Worm (Caenorhabditis elegans): ENCODE measurements around the gene dhs-17.

dhs-17 gene

DNA sequence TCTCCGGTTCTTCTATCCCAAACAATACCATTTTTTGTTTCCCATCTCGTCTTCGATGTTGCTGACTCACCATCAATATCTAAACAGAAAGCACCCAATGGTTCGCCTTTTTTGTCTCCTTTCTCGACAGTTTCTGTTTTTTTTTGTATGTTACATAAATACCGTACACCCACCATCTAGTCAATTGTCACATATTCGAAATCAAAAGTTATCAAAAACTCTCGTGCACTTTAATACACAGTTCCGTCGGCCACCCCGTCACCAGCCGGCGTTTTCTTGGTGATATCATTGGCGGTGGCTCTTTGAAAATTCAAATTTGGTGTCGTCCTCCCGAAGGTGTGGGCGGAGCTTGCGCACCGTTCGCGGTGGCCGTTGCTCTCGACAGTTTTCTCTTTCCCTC lies 26.7 kb downstream of the dhs-17 start:
- TF ChIP-seq ceh-30 (tag; optimal IDR thresholded peaks at IDR 0.05) (no peak), sox-2 (GFP tag; IDR thresholded peaks at IDR 0.05) (no peak), ref-2 (tag; optimal IDR thresholded peaks at IDR 0.05) (no peak), hlh-30 (tag; optimal IDR thresholded peaks at IDR 0.05; ENCODE audit: insufficient read depth) (no peak), madf-2 (tag; optimal IDR thresholded peaks at IDR 0.05) (no peak), unc-86 (tag; optimal IDR thresholded peaks at IDR 0.05) (no peak), tbx-7 (tag; optimal IDR thresholded peaks at IDR 0.05) (no peak), ets-4 (tag; optimal IDR thresholded peaks at IDR 0.05) (no peak), hlh-13 (GFP tag; optimal IDR thresholded peaks at IDR 0.05) (no peak), fax-1 (tag; optimal IDR thresholded peaks at IDR 0.05) (no peak), fkh-10 (GFP tag; optimal IDR thresholded peaks at IDR 0.05) (no peak)

ce11 chrV:6003301-6003700 lies 31.3 kb downstream of the dhs-17 start, which contains the start of gene fos-1:
Gene fos-1, plus strand, starts transcription at chrV:6003601.
- TF ChIP-seq hlh-13 (GFP tag; optimal IDR thresholded peaks at IDR 0.05) = no peak
- TF ChIP-seq ceh-45 (GFP tag; IDR thresholded peaks at IDR 0.05) = no peak
- no peak for TF ChIP-seq tbx-7 (tag; optimal IDR thresholded peaks at IDR 0.05)
- TF ChIP-seq ttx-3 (tag; optimal IDR thresholded peaks at IDR 0.05) = no peak
- TF ChIP-seq pros-1 (tag; optimal IDR thresholded peaks at IDR 0.05) = no peak
- no peak for TF ChIP-seq lim-6 (tag; optimal IDR thresholded peaks at IDR 0.05)
- TF ChIP-seq ceh-48 (tag; optimal IDR thresholded peaks at IDR 0.05) = no peak
- TF ChIP-seq pqm-1 (tag; optimal IDR thresholded peaks at IDR 0.05) = no peak
- TF ChIP-seq ceh-14 (tag; optimal IDR thresholded peaks at IDR 0.05) = no peak
- no peak for TF ChIP-seq sox-2 (GFP tag; IDR thresholded peaks at IDR 0.05)
- TF ChIP-seq ref-2 (tag; optimal IDR thresholded peaks at IDR 0.05) = no peak
- no peak for TF ChIP-seq ceh-2 (tag; optimal IDR thresholded peaks at IDR 0.05)
- no peak for TF ChIP-seq unc-3 (GFP tag; conservative IDR thresholded peaks at IDR 0.05)
- no peak for TF ChIP-seq unc-3 (tag; optimal IDR thresholded peaks at IDR 0.05)
- TF ChIP-seq elt-2 (tag; optimal IDR thresholded peaks at IDR 0.05) = no peak
- no peak for TF ChIP-seq C38D4.7 (GFP tag; optimal IDR thresholded peaks at IDR 0.05)
- TF ChIP-seq eyg-1 (tag; optimal IDR thresholded peaks at IDR 0.05) = no peak
- TF ChIP-seq dve-1 (tag; optimal IDR thresholded peaks at IDR 0.05) = no peak

DNA sequence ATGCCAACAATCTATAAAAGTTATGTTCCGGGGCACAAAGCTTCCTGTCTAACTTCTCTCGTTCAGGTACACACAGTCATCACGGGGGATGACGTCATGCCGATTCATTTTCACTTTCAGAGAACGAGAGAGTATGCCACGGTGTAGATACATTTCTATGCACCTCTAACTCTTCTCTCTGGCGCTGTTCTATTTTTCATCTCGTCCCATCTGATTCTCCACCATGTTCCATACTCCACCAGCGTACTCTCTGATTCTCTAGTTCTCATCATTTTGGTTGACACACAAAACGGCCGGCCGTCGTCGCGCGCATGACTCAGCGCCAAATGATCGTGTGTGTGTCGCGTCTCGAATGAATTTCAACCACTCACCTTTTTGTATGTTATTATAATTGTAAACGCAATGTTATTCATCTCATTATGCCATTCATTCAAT lies 34.2 kb downstream of the dhs-17 start:
- TF ChIP-seq ref-2 (tag; optimal IDR thresholded peaks at IDR 0.05) (peak; percentile 25), ama-1 (optimal IDR thresholded peaks at IDR 0.05) (no peak), C38D4.7 (GFP tag; optimal IDR thresholded peaks at IDR 0.05) (no peak), ceh-34 (tag; optimal IDR thresholded peaks at IDR 0.05) (peak; percentile 40), zip-5 (tag; optimal IDR thresholded peaks at IDR 0.05) (no peak), pha-2 (tag; optimal IDR thresholded peaks at IDR 0.05) (no peak), ets-4 (tag; optimal IDR thresholded peaks at IDR 0.05) (peak; percentile 55), ceh-31 (tag; optimal IDR thresholded peaks at IDR 0.05) (peak; percentile 83), C08G9.2 (tag; optimal IDR thresholded peaks at IDR 0.05) (peak; percentile 52), tbx-2 (tag; optimal IDR thresholded peaks at IDR 0.05) (peak; percentile 70), ztf-16 (tag; optimal IDR thresholded peaks at IDR 0.05) (peak; percentile 10), ceh-48 (tag; optimal IDR thresholded peaks at IDR 0.05) (no peak), odd-2 (tag; optimal IDR thresholded peaks at IDR 0.05) (no peak), K09A11.1 (tag; optimal IDR thresholded peaks at IDR 0.05; ENCODE audit: insufficient read depth) (no peak), pax-1 (tag; optimal IDR thresholded peaks at IDR 0.05) (peak; percentile 13), dve-1 (tag; optimal IDR thresholded peaks at IDR 0.05) (peak; percentile 69), K02D7.2 (tag; optimal IDR thresholded peaks at IDR 0.05) (no peak), fax-1 (tag; optimal IDR thresholded peaks at IDR 0.05) (peak; percentile 22), ceh-19 (GFP tag; optimal IDR thresholded peaks at IDR 0.05) (peak; percentile 65), F13H6.1 (tag; optimal IDR thresholded peaks at IDR 0.05) (peak; percentile 73), unc-42 (tag; optimal IDR thresholded peaks at IDR 0.05) (peak; percentile 40), fkh-10 (GFP tag; optimal IDR thresholded peaks at IDR 0.05) (no peak), elt-2 (tag; optimal IDR thresholded peaks at IDR 0.05) (peak; percentile 41), syd-9 (tag; optimal IDR thresholded peaks at IDR 0.05) (no peak), nhr-11 (tag; optimal IDR thresholded peaks at IDR 0.05) (no peak), pqm-1 (tag; optimal IDR thresholded peaks at IDR 0.05) (peak; percentile 50), nfya-1 (tag; optimal IDR thresholded peaks at IDR 0.05) (peak; percentile 72), rnt-1 (tag; optimal IDR thresholded peaks at IDR 0.05) (peak; percentile 39), ceh-18 (tag; optimal IDR thresholded peaks at IDR 0.05) (peak; percentile 85), ceh-2 (tag; optimal IDR thresholded peaks at IDR 0.05) (peak; percentile 5), unc-55 (GFP tag; optimal IDR thresholded peaks at IDR 0.05) (peak; percentile 57), pat-9 (tag; optimal IDR thresholded peaks at IDR 0.05) (no peak), hlh-30 (tag; optimal IDR thresholded peaks at IDR 0.05; ENCODE audit: insufficient read depth) (peak; percentile 80)
